Fruit fly (Drosophila melanogaster) S2 (cell line): ENCODE measurements around the gene CG32069.

ENCODE experiments used
- CG8478 ChIP-seq: fragments of >200 bp; optimal IDR thresholded peaks from 2 replicates; lab custom pipeline; 2018
- CTCF ChIP-seq, 2 experiments: fragments of >200 bp; optimal IDR thresholded peaks; 2 replicates each; lab custom pipeline; 2018

DNA sequence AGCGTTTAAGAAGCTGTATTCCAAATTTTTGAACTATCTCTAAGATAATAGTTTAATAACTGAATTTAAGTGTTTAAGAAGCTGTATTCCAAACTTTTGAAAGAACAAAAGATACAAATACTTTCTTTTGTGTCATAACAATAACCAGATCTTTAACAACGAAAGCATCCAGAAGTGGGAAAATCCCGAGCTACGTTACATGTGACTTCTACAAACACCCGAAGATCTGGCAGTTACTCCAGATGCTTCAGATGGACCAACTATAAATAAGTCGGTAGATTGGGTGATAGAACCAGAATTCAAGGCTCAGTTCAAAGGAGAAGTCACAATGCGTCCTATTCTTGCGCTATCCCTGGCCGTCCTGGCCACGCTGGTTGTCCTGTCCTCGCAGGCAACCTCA lies 45.5 kb upstream of the CG32069 start, which contains the start of gene CG12522:
- TF ChIP-seq CG8478: no peak
- TF ChIP-seq CTCF (optimal IDR thresholded peaks at IDR 0.05; lab: Kevin White, UChicago): no peak
